Worm (Caenorhabditis elegans) whole organism, young adult: ENCODE measurements around the gene Y39G8B.10.
A peak's percentile ranks its signal among the peaks of the same experiment; 100 is the strongest.

Experiments used
- B0261.1 ChIP-seq: sonication (generic microtip); optimal IDR thresholded peaks from 2 replicates; lab custom pipeline; 2016; ENCODE audit warnings: mild to moderate bottlenecking, missing genetic modification characterization, moderate library complexity, missing compliant biosample characterization
- B0336.3 ChIP-seq: fragments of 200-800 bp; sonication (Bioruptor generic); IDR thresholded peaks from 2 replicates; pipeline ENCODE4 v1.3.6; 2022; ENCODE audit warnings: missing genetic modification characterization, missing compliant biosample characterization
- C06A6.2 ChIP-seq: fragments of 200-800 bp; sonication (Bioruptor generic); conservative IDR thresholded peaks from 2 replicates; pipeline ENCODE4 v1.3.6; 2022; ENCODE audit warnings: missing genetic modification characterization, missing compliant biosample characterization
- D2030.7 ChIP-seq: fragments of 200-800 bp; sonication (Bioruptor generic); IDR thresholded peaks from 2 replicates; pipeline ENCODE4 v1.3.6; 2022; ENCODE audit warnings: missing genetic modification reagents, missing genetic modification characterization, missing compliant biosample characterization
- F10E7.11 ChIP-seq: sonication (generic microtip); optimal IDR thresholded peaks from 2 replicates; lab custom pipeline; 2017; ENCODE audit warnings: mild to moderate bottlenecking, missing genetic modification characterization, moderate library complexity, missing compliant biosample characterization
- F33H1.4 ChIP-seq: fragments of 200-800 bp; sonication (Bioruptor generic); IDR thresholded peaks from 2 replicates; pipeline ENCODE4 v1.3.6; 2022; ENCODE audit warnings: missing genetic modification reagents, missing genetic modification characterization, missing compliant biosample characterization
- F37B4.10 ChIP-seq: fragments of 200-800 bp; sonication (Bioruptor generic); IDR thresholded peaks from 2 replicates; pipeline ENCODE4 v1.3.6; 2022; ENCODE audit warnings: missing genetic modification characterization, missing compliant biosample characterization
- F49E8.2 ChIP-seq: sonication (generic microtip); optimal IDR thresholded peaks from 3 replicates; lab custom pipeline; 2017; ENCODE audit warnings: missing genetic modification characterization, mild to moderate bottlenecking, missing compliant biosample characterization, antibody characterized with exemption, moderate library complexity; ENCODE audit not compliant: insufficient read depth
- F57A8.1 ChIP-seq: fragments of 200-800 bp; sonication (Bioruptor generic); optimal IDR thresholded peaks from 2 replicates; lab custom pipeline; 2018; ENCODE audit warnings: mild to moderate bottlenecking, missing genetic modification characterization, moderate library complexity, missing compliant biosample characterization
- F57C9.4 ChIP-seq: sonication (generic microtip); optimal IDR thresholded peaks from 2 replicates; lab custom pipeline; 2017; ENCODE audit warnings: mild to moderate bottlenecking, missing genetic modification characterization, missing compliant biosample characterization
- T26A5.8 ChIP-seq: sonication (generic microtip); optimal IDR thresholded peaks from 2 replicates; lab custom pipeline; 2016; ENCODE audit warnings: missing genetic modification characterization, missing compliant biosample characterization
- ama-1 ChIP-seq, 3 experiments: fragments of 150-350 bp in 1 of 3; sonication (generic microtip) in 2 of 3; optimal IDR thresholded peaks; 2 replicates each; lab custom pipeline; 2014 to 2018; ENCODE audit warnings: missing biosample characterization in 2 of 3, missing genetic modification characterization in 2 of 3, missing genetic modification reagents in 2 of 3
- atf-7 ChIP-seq: sonication (generic microtip); optimal IDR thresholded peaks from 2 replicates; lab custom pipeline; 2017; ENCODE audit warnings: mild to moderate bottlenecking, missing genetic modification characterization, missing compliant biosample characterization
- attf-5 ChIP-seq: fragments of 200-800 bp; sonication (Bioruptor generic); optimal IDR thresholded peaks from 2 replicates; lab custom pipeline; 2018; ENCODE audit warnings: mild to moderate bottlenecking, missing genetic modification characterization, missing compliant biosample characterization
- attf-6 ChIP-seq: fragments of 200-800 bp; sonication (Bioruptor generic); IDR thresholded peaks from 2 replicates; pipeline ENCODE4 v1.3.6; 2022; ENCODE audit warnings: missing genetic modification reagents, missing genetic modification characterization, missing compliant biosample characterization
- bed-2 ChIP-seq: fragments of 200-800 bp; sonication (Bioruptor generic); IDR thresholded peaks from 2 replicates; pipeline ENCODE4 v1.3.6; 2022; ENCODE audit warnings: missing genetic modification reagents, missing genetic modification characterization, missing compliant biosample characterization
- cebp-1 ChIP-seq, 2 experiments: fragments of 200-800 bp in 1 of 2; sonication (Bioruptor generic) in 1 of 2; sonication (generic microtip) in 1 of 2; IDR thresholded peaks in 1 of 2; optimal IDR thresholded peaks in 1 of 2; 2 replicates each; pipeline versions ENCODE4 v1.3.6 to Lab custom; 2017 to 2022; ENCODE audit warnings: missing compliant biosample characterization in 2 of 2, missing genetic modification characterization in 2 of 2, mild to moderate bottlenecking in 1 of 2, missing genetic modification reagents in 1 of 2, moderate library complexity in 1 of 2
- ceh-40 ChIP-seq: fragments of 200-800 bp; sonication (Bioruptor generic); IDR thresholded peaks from 2 replicates; pipeline ENCODE4 v1.3.6; 2022; ENCODE audit warnings: missing genetic modification characterization, missing compliant biosample characterization
- chd-7 ChIP-seq: sonication (generic microtip); optimal IDR thresholded peaks from 2 replicates; lab custom pipeline; 2016; ENCODE audit warnings: mild to moderate bottlenecking, missing genetic modification characterization, moderate library complexity, missing compliant biosample characterization
- dox-1 ChIP-seq: fragments of 200-800 bp; sonication (Bioruptor generic); IDR thresholded peaks from 2 replicates; pipeline ENCODE4 v1.3.6; 2022; ENCODE audit warnings: missing genetic modification reagents, missing genetic modification characterization, missing compliant biosample characterization
- dpl-1 ChIP-seq: fragments of 150-350 bp; optimal IDR thresholded peaks from 2 replicates; lab custom pipeline; 2014; ENCODE audit warnings: missing biosample characterization, missing genetic modification reagents, missing genetic modification characterization
- egl-44 ChIP-seq: fragments of 200-800 bp; sonication (Bioruptor generic); IDR thresholded peaks from 2 replicates; pipeline ENCODE4 v1.3.6; 2022; ENCODE audit warnings: missing genetic modification reagents, missing genetic modification characterization, missing compliant biosample characterization
- gei-17 ChIP-seq: fragments of 200-800 bp; sonication (Bioruptor generic); optimal IDR thresholded peaks from 2 replicates; lab custom pipeline; 2018; ENCODE audit warnings: mild to moderate bottlenecking, missing genetic modification characterization, missing compliant biosample characterization
- let-526 ChIP-seq: fragments of 200-800 bp; sonication (Bioruptor generic); IDR thresholded peaks from 2 replicates; pipeline ENCODE4 v1.3.6; 2022; ENCODE audit warnings: missing genetic modification reagents, missing genetic modification characterization, missing compliant biosample characterization
- let-607 ChIP-seq, 2 experiments: fragments of 200-800 bp in 1 of 2; sonication (Bioruptor generic) in 1 of 2; sonication (generic microtip) in 1 of 2; optimal IDR thresholded peaks; 2 replicates each; lab custom pipeline; 2016 to 2018; ENCODE audit warnings: mild to moderate bottlenecking in 2 of 2, missing compliant biosample characterization in 2 of 2, missing genetic modification characterization in 2 of 2, moderate library complexity in 2 of 2, missing genotype in 1 of 2
- lir-1 ChIP-seq: fragments of 200-800 bp; sonication (Bioruptor generic); conservative IDR thresholded peaks from 2 replicates; pipeline ENCODE4 v1.3.6; 2022; ENCODE audit warnings: missing genetic modification reagents, missing genetic modification characterization, missing compliant biosample characterization
- madf-10 ChIP-seq: sonication (generic microtip); optimal IDR thresholded peaks from 2 replicates; lab custom pipeline; 2016; ENCODE audit warnings: mild to moderate bottlenecking, missing genetic modification characterization, missing compliant biosample characterization
- mcd-1 ChIP-seq: fragments of 200-800 bp; sonication (Bioruptor generic); IDR thresholded peaks from 2 replicates; pipeline ENCODE4 v1.3.6; 2022; ENCODE audit warnings: missing genetic modification reagents, missing genetic modification characterization, missing compliant biosample characterization
- mes-4 ChIP-seq: sonication (generic microtip); optimal IDR thresholded peaks from 2 replicates; lab custom pipeline; 2016; ENCODE audit warnings: missing genotype, missing genetic modification characterization, missing compliant biosample characterization
- nfya-2 ChIP-seq: fragments of 200-800 bp; sonication (Bioruptor generic); IDR thresholded peaks from 2 replicates; pipeline ENCODE4 v1.3.6; 2022; ENCODE audit warnings: missing genetic modification reagents, missing genetic modification characterization, missing compliant biosample characterization
- nfyb-1 ChIP-seq: fragments of 200-800 bp; sonication (Bioruptor generic); IDR thresholded peaks from 2 replicates; pipeline ENCODE4 v1.3.6; 2022; ENCODE audit warnings: missing genetic modification reagents, missing genetic modification characterization, missing compliant biosample characterization
- nhr-27 ChIP-seq: fragments of 200-800 bp; sonication (Bioruptor generic); optimal IDR thresholded peaks from 2 replicates; lab custom pipeline; 2018; ENCODE audit warnings: mild to moderate bottlenecking, missing genetic modification characterization, moderate library complexity, missing compliant biosample characterization
- nhr-80 ChIP-seq: sonication (generic microtip); optimal IDR thresholded peaks from 2 replicates; lab custom pipeline; 2016; ENCODE audit warnings: missing genetic modification characterization, missing compliant biosample characterization
- nhr-90 ChIP-seq: sonication (generic microtip); optimal IDR thresholded peaks from 2 replicates; lab custom pipeline; 2016; ENCODE audit warnings: missing genotype, mild to moderate bottlenecking, missing genetic modification characterization, missing compliant biosample characterization
- pbrm-1 ChIP-seq: fragments of 200-800 bp; sonication (Bioruptor generic); IDR thresholded peaks from 2 replicates; pipeline ENCODE4 v1.3.6; 2022; ENCODE audit warnings: missing genetic modification reagents, missing genetic modification characterization, missing compliant biosample characterization
- repo-1 ChIP-seq: sonication (generic microtip); optimal IDR thresholded peaks from 2 replicates; lab custom pipeline; 2017; ENCODE audit warnings: mild to moderate bottlenecking, missing genetic modification characterization, missing compliant biosample characterization
- sea-2 ChIP-seq: fragments of 200-800 bp; sonication (Bioruptor generic); IDR thresholded peaks from 2 replicates; pipeline ENCODE4 v1.3.6; 2022; ENCODE audit warnings: missing genetic modification characterization, missing compliant biosample characterization
- snpc-1.3 ChIP-seq: sonication (generic microtip); optimal IDR thresholded peaks from 2 replicates; lab custom pipeline; 2017; ENCODE audit warnings: missing genetic modification characterization, mild to moderate bottlenecking, missing compliant biosample characterization, antibody characterized with exemption, moderate library complexity, missing genotype, missing genetic modification reagents; ENCODE audit not compliant: insufficient read depth
- snpc-3.4 ChIP-seq: sonication (generic microtip); optimal IDR thresholded peaks from 2 replicates; lab custom pipeline; 2017; ENCODE audit warnings: missing genetic modification characterization, mild to moderate bottlenecking, missing compliant biosample characterization, antibody characterized with exemption, moderate library complexity, missing genotype, missing genetic modification reagents
- tbp1 ChIP-seq: fragments of 200-800 bp; sonication (Bioruptor generic); optimal IDR thresholded peaks from 2 replicates; lab custom pipeline; 2018; ENCODE audit warnings: mild to moderate bottlenecking, missing genetic modification characterization, missing compliant biosample characterization
- unc-62 ChIP-seq: fragments of 150-350 bp; optimal IDR thresholded peaks from 2 replicates; lab custom pipeline; 2014; ENCODE audit warnings: missing biosample characterization, missing genetic modification reagents, missing genetic modification characterization
- ztf-18 ChIP-seq: sonication (generic microtip); optimal IDR thresholded peaks from 2 replicates; lab custom pipeline; 2016; ENCODE audit warnings: missing genotype, mild to moderate bottlenecking, missing genetic modification characterization, missing compliant biosample characterization
- ztf-22 ChIP-seq: fragments of 200-800 bp; sonication (Bioruptor generic); optimal IDR thresholded peaks from 2 replicates; lab custom pipeline; 2018; ENCODE audit warnings: mild to moderate bottlenecking, missing genetic modification characterization, moderate library complexity, missing compliant biosample characterization

Gene Y39G8B.10

DNA sequence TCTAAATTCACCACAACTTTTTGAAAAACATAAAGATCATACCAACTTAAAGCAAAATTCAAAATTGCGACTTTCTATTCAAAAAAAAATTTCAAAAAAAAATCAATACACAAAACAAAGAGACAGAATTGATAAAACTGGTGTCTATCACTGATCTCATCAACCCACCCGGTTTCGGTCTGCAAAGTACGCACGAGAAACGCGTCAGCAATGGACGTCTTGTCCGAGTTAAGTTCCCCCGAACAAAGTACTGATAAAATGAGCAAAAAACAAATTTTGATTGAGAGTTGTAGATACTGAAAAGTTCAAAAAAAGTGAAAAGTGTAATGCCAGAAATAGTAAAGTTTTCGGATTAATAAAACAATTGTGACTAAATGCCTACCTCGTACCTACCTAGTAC lies 24.6 kb downstream of the Y39G8B.10 start (continued):
- 0 out of 2 replicates have a peak, but pooled peaks have one; percentile 14 for TF ChIP-seq mcd-1 (GFP tag; lab: Robert Waterston, UW)
- TF ChIP-seq F57C9.4 = no peak
- TF ChIP-seq cebp-1 (GFP tag; IDR thresholded peaks at IDR 0.05; lab: Robert Waterston, UW) = no peak
- peak; percentile 18 for TF ChIP-seq cebp-1 (tag; optimal IDR thresholded peaks at IDR 0.05; lab: Kevin White, UChicago)
- no peak for TF ChIP-seq F10E7.11 (tag; lab: Kevin White, UChicago)
- no peak for TF ChIP-seq egl-44 (GFP tag; lab: Robert Waterston, UW)
- no peak for TF ChIP-seq ama-1 (optimal IDR thresholded peaks at IDR 0.05; lab: Kevin White, UChicago)
- no peak for TF ChIP-seq ama-1 (GFP tag; optimal IDR thresholded peaks at IDR 0.05; lab: Kevin White, UChicago)
- no peak for TF ChIP-seq repo-1 (tag; lab: Kevin White, UChicago)
- TF ChIP-seq gei-17 = no peak
- no peak for TF ChIP-seq nfya-2 (GFP tag; lab: Robert Waterston, UW)
- TF ChIP-seq dpl-1 (GFP tag; lab: Kevin White, UChicago) = no peak
- TF ChIP-seq F37B4.10 = no peak

- peak; percentile 64 for TF ChIP-seq nhr-80 (tag; lab: Kevin White, UChicago)
- TF ChIP-seq let-607 (tag; optimal IDR thresholded peaks at IDR 0.05; lab: Kevin White, UChicago) = no peak
These were observed 25.5 kb downstream of the Y39G8B.10 start, which contains the start of gene zip-3 for ce11 chrII:13957437-13957836. TSS of gene zip-3 (minus strand) at chrII:13957457.

DNA sequence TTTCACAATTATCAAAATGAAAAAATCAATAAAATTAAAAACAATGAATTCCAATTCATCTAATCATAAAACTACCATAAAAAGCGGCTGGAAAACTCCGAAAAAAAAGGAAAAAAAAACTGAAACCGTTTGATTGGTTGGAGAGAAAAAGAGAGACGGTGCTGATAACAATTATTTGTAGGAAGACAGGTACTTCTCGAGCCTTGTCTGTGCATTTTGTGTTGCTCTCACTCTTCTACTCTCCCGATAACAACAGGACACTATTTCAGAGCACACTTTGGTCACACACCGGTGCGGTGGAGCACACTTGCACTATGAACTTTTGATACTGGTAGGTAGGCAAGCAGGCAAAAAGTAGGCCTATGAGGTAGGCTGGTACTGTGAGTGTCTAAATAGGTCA lies 26.4 kb downstream of the Y39G8B.10 start:
- no peak for TF ChIP-seq madf-10 (tag; lab: Kevin White, UChicago)
- peak; percentile 40 for TF ChIP-seq ztf-22 (GFP tag; lab: Kevin White, UChicago)
- TF ChIP-seq B0261.1 = no peak
- TF ChIP-seq F49E8.2 (tag; lab: Kevin White, UChicago) = no peak
- TF ChIP-seq snpc-3.4 (tag; lab: Kevin White, UChicago) = no peak
- TF ChIP-seq nhr-27 (tag; lab: Kevin White, UChicago) = no peak
- no peak for TF ChIP-seq nfya-2 (GFP tag; lab: Robert Waterston, UW)
- TF ChIP-seq mcd-1 (GFP tag; lab: Robert Waterston, UW) = peak; percentile 62
- no peak for TF ChIP-seq atf-7 (tag; lab: Kevin White, UChicago)
- TF ChIP-seq ama-1 (optimal IDR thresholded peaks at IDR 0.05; lab: Kevin White, UChicago) = no peak
- no peak for TF ChIP-seq ama-1 (GFP tag; optimal IDR thresholded peaks at IDR 0.05; lab: Kevin White, UChicago)
- no peak for TF ChIP-seq D2030.7 (GFP tag; lab: Robert Waterston, UW)
- no peak for TF ChIP-seq snpc-1.3 (tag; lab: Kevin White, UChicago)
- no peak for TF ChIP-seq gei-17
- TF ChIP-seq B0336.3 (GFP tag; lab: Robert Waterston, UW) = 0 out of 2 replicates have a peak, but pooled peaks have one; percentile 27
- TF ChIP-seq attf-5 (GFP tag; lab: Kevin White, UChicago) = peak; percentile 35
- no peak for TF ChIP-seq let-607 (tag; optimal IDR thresholded peaks at IDR 0.05; lab: Kevin White, UChicago)
- TF ChIP-seq nhr-90 (tag; lab: Kevin White, UChicago) = peak; percentile 7
- TF ChIP-seq F10E7.11 (tag; lab: Kevin White, UChicago) = no peak
- TF ChIP-seq mes-4 = no peak
- TF ChIP-seq F57A8.1 (GFP tag; lab: Kevin White, UChicago) = no peak
- no peak for TF ChIP-seq unc-62 (GFP tag; lab: Kevin White, UChicago)
- peak; percentile 62; the same call in 1 of the 2 replicates for TF ChIP-seq dox-1 (GFP tag; lab: Robert Waterston, UW)
- no peak for TF ChIP-seq pbrm-1 (GFP tag; lab: Robert Waterston, UW)
- no peak for TF ChIP-seq ceh-40 (GFP tag; lab: Robert Waterston, UW)
- peak; percentile 92 for TF ChIP-seq nhr-80 (tag; lab: Kevin White, UChicago)
- TF ChIP-seq sea-2 (GFP tag; lab: Robert Waterston, UW) = no peak
- TF ChIP-seq attf-6 (GFP tag; lab: Robert Waterston, UW) = no peak
- no peak for TF ChIP-seq let-526
- TF ChIP-seq tbp1 = peak; percentile 18
- no peak for TF ChIP-seq C06A6.2 (GFP tag; lab: Robert Waterston, UW)
- TF ChIP-seq nfyb-1 = peak; percentile 81
- TF ChIP-seq lir-1 (GFP tag; lab: Robert Waterston, UW) = no peak
- TF ChIP-seq T26A5.8 (tag; lab: Kevin White, UChicago) = no peak
- no peak for TF ChIP-seq F33H1.4 (GFP tag; lab: Robert Waterston, UW)
- TF ChIP-seq chd-7 (tag; lab: Kevin White, UChicago) = peak; percentile 3
- no peak for TF ChIP-seq bed-2
- no peak for TF ChIP-seq ztf-18 (tag; lab: Kevin White, UChicago)
